Fruit fly (Drosophila melanogaster) whole organism, embryonic: ENCODE data around the gene CG1622.

Experiments
- Blimp-1 ChIP-seq: fragments of 200-800 bp; sonication (Bioruptor generic); optimal IDR thresholded peaks from 3 replicates; lab custom pipeline; 2018; ENCODE audit warnings: missing biosample characterization, missing genetic modification characterization, mild to moderate bottlenecking, moderate library complexity, missing genetic modification reagents
- BtbVII ChIP-seq: fragments of 200-800 bp; sonication (Bioruptor generic); optimal IDR thresholded peaks from 3 replicates; lab custom pipeline; 2017; ENCODE audit warnings: missing biosample characterization, mild to moderate bottlenecking, missing genetic modification characterization
- CG12659 ChIP-seq: fragments of 200-800 bp; sonication (Bioruptor generic); optimal IDR thresholded peaks from 3 replicates; lab custom pipeline; 2017; ENCODE audit warnings: mild to moderate bottlenecking, missing biosample characterization, missing genetic modification reagents, missing genetic modification characterization
- CG13775 ChIP-seq: fragments of 200-800 bp; sonication (Bioruptor generic); optimal IDR thresholded peaks from 3 replicates; lab custom pipeline; 2017; ENCODE audit warnings: missing biosample characterization, mild to moderate bottlenecking, missing genetic modification characterization
- CG1529 ChIP-seq: fragments of 200-800 bp; sonication (Bioruptor generic); optimal IDR thresholded peaks from 3 replicates; lab custom pipeline; 2018; ENCODE audit warnings: missing biosample characterization, missing genetic modification characterization
- CG1647 ChIP-seq: fragments of 200-800 bp; sonication (Bioruptor generic); optimal IDR thresholded peaks from 3 replicates; lab custom pipeline; 2016; ENCODE audit warnings: missing biosample characterization, missing genetic modification characterization
- CG17361 ChIP-seq: fragments of 200-800 bp; sonication (Bioruptor generic); IDR thresholded peaks from 3 replicates; pipeline ENCODE4 v1.3.6; 2022; ENCODE audit warnings: missing biosample characterization, missing genetic modification characterization
- CG18262 ChIP-seq: fragments of 200-800 bp; optimal IDR thresholded peaks from 3 replicates; lab custom pipeline; 2019; ENCODE audit warnings: missing biosample characterization, mild to moderate bottlenecking, missing genetic modification characterization, moderate library complexity
- CG18619 ChIP-seq: fragments of 200-800 bp; sonication (Bioruptor generic); optimal IDR thresholded peaks from 3 replicates; lab custom pipeline; 2017; ENCODE audit warnings: missing biosample characterization, mild to moderate bottlenecking, missing genetic modification characterization
- CG30020 ChIP-seq: fragments of 200-800 bp; optimal IDR thresholded peaks from 2 replicates; lab custom pipeline; 2019; ENCODE audit warnings: missing biosample characterization, mild to moderate bottlenecking, missing genetic modification characterization, moderate library complexity
- CG30403 ChIP-seq: fragments of 200-800 bp; sonication (Bioruptor generic); optimal IDR thresholded peaks from 3 replicates; lab custom pipeline; 2016; ENCODE audit warnings: missing biosample characterization, missing genetic modification characterization
- CG31441 ChIP-seq: fragments of 200-800 bp; sonication (Bioruptor generic); IDR thresholded peaks from 2 replicates; pipeline ENCODE4 v1.3.6; 2022; ENCODE audit warnings: missing biosample characterization, missing genetic modification characterization
- CG34376 ChIP-seq: fragments of 200-800 bp; sonication (Bioruptor generic); optimal IDR thresholded peaks from 2 replicates; lab custom pipeline; 2018; ENCODE audit warnings: missing biosample characterization, mild to moderate bottlenecking, missing genetic modification characterization
- CG5180 ChIP-seq: fragments of 200-800 bp; sonication (Bioruptor generic); optimal IDR thresholded peaks from 3 replicates; lab custom pipeline; 2017; ENCODE audit warnings: missing biosample characterization, missing genetic modification characterization, mild to moderate bottlenecking, moderate library complexity, missing genetic modification reagents
- CG6254 ChIP-seq: fragments of 200-800 bp; sonication (Bioruptor generic); optimal IDR thresholded peaks from 3 replicates; lab custom pipeline; 2017; ENCODE audit warnings: mild to moderate bottlenecking, missing biosample characterization, missing genetic modification reagents, missing genetic modification characterization
- CG7271 ChIP-seq: fragments of 200-800 bp; sonication (Bioruptor generic); optimal IDR thresholded peaks from 2 replicates; lab custom pipeline; 2018; ENCODE audit warnings: missing biosample characterization, mild to moderate bottlenecking, missing genetic modification characterization, moderate library complexity
- CG7556 ChIP-seq: fragments of 200-800 bp; sonication (Bioruptor generic); optimal IDR thresholded peaks from 2 replicates; lab custom pipeline; 2017; ENCODE audit warnings: missing biosample characterization, mild to moderate bottlenecking, missing genetic modification characterization
- CG7839 ChIP-seq: fragments of 200-800 bp; sonication (Bioruptor generic); optimal IDR thresholded peaks from 3 replicates; lab custom pipeline; 2018; ENCODE audit warnings: missing biosample characterization, mild to moderate bottlenecking, missing genetic modification characterization, moderate library complexity
- CoRest ChIP-seq: fragments of 200-800 bp; sonication (Bioruptor generic); optimal IDR thresholded peaks from 3 replicates; lab custom pipeline; 2018; ENCODE audit warnings: missing biosample characterization, mild to moderate bottlenecking, missing genetic modification characterization, moderate library complexity
- D19A ChIP-seq: fragments of 200-800 bp; optimal IDR thresholded peaks from 3 replicates; lab custom pipeline; 2019; ENCODE audit warnings: missing biosample characterization, mild to moderate bottlenecking, missing genetic modification characterization, moderate library complexity
- Ets97D ChIP-seq: fragments of 200-800 bp; sonication (Bioruptor generic); optimal IDR thresholded peaks from 3 replicates; lab custom pipeline; 2016; ENCODE audit warnings: missing biosample characterization, missing genetic modification characterization
- Fer3 ChIP-seq: fragments of 200-800 bp; sonication (Bioruptor generic); optimal IDR thresholded peaks from 2 replicates; lab custom pipeline; 2018; ENCODE audit warnings: missing biosample characterization, mild to moderate bottlenecking, missing genetic modification characterization, moderate library complexity
- Hand ChIP-seq: fragments of 200-800 bp; sonication (Bioruptor generic); optimal IDR thresholded peaks from 2 replicates; lab custom pipeline; 2017; ENCODE audit warnings: mild to moderate bottlenecking, missing biosample characterization, missing genetic modification reagents, missing genetic modification characterization
- Med ChIP-seq: fragments of 200-800 bp; sonication (Bioruptor generic); peaks from one replicate; lab custom pipeline; 2016; ENCODE audit warnings: missing biosample characterization, missing genetic modification characterization, mild to moderate bottlenecking, inconsistent platforms, moderate library complexity
- Nf-YB ChIP-seq: fragments of 200-800 bp; sonication (Bioruptor generic); optimal IDR thresholded peaks from 3 replicates; lab custom pipeline; 2019; ENCODE audit warnings: missing biosample characterization, mild to moderate bottlenecking, missing genetic modification characterization, moderate library complexity
- Sox100B ChIP-seq: fragments of 200-800 bp; sonication (Bioruptor generic); optimal IDR thresholded peaks from 3 replicates; lab custom pipeline; 2018; ENCODE audit warnings: missing biosample characterization, mild to moderate bottlenecking, missing genetic modification characterization
- Sry-β ChIP-seq: fragments of 200-800 bp; sonication (Bioruptor generic); optimal IDR thresholded peaks from 2 replicates; lab custom pipeline; 2018; ENCODE audit warnings: missing biosample characterization, mild to moderate bottlenecking, missing genetic modification characterization, moderate library complexity
- Sry-δ ChIP-seq: fragments of 200-800 bp; sonication (Bioruptor generic); optimal IDR thresholded peaks from 2 replicates; lab custom pipeline; 2016; ENCODE audit warnings: missing biosample characterization, missing genetic modification characterization
- abd-A ChIP-seq: fragments of 200-800 bp; sonication (Bioruptor generic); optimal IDR thresholded peaks from 3 replicates; lab custom pipeline; 2019; ENCODE audit warnings: missing biosample characterization, mild to moderate bottlenecking, missing genetic modification characterization, moderate library complexity
- ase ChIP-seq: fragments of 200-800 bp; sonication (Bioruptor generic); IDR thresholded peaks from 3 replicates; pipeline ENCODE4 v1.3.6; 2022; ENCODE audit warnings: missing biosample characterization, missing genetic modification characterization
- az2 ChIP-seq: fragments of 200-800 bp; sonication (Bioruptor generic); optimal IDR thresholded peaks from 3 replicates; lab custom pipeline; 2016; ENCODE audit warnings: missing biosample characterization, missing genetic modification characterization
- cwo ChIP-seq: fragments of 200-800 bp; sonication (Bioruptor generic); optimal IDR thresholded peaks from 3 replicates; lab custom pipeline; 2017; ENCODE audit warnings: missing biosample characterization, missing genetic modification characterization, mild to moderate bottlenecking, moderate library complexity, missing genetic modification reagents
- dmrt99B ChIP-seq: fragments of 200-800 bp; sonication (Bioruptor generic); optimal IDR thresholded peaks from 2 replicates; lab custom pipeline; 2018; ENCODE audit warnings: missing biosample characterization, mild to moderate bottlenecking, missing genetic modification characterization, moderate library complexity
- en ChIP-seq: fragments of 200-800 bp; sonication (Bioruptor generic); optimal IDR thresholded peaks from 2 replicates; lab custom pipeline; 2016; ENCODE audit warnings: missing biosample characterization, missing genetic modification characterization
- fd64A ChIP-seq: fragments of 200-800 bp; sonication (Bioruptor generic); optimal IDR thresholded peaks from 3 replicates; lab custom pipeline; 2018; ENCODE audit warnings: missing biosample characterization, mild to moderate bottlenecking, missing genetic modification characterization
- ftz-f1 ChIP-seq: fragments of 200-800 bp; sonication (Bioruptor generic); optimal IDR thresholded peaks from 2 replicates; lab custom pipeline; 2016; ENCODE audit warnings: missing biosample characterization, missing genetic modification characterization
- gem ChIP-seq: fragments of 200-800 bp; sonication (Bioruptor generic); optimal IDR thresholded peaks from 2 replicates; lab custom pipeline; 2019; ENCODE audit warnings: missing biosample characterization, mild to moderate bottlenecking, missing genetic modification characterization, moderate library complexity
- klu ChIP-seq: fragments of 200-800 bp; sonication (Bioruptor generic); IDR thresholded peaks from 2 replicates; pipeline ENCODE4 v1.3.6; 2022; ENCODE audit warnings: missing biosample characterization, missing genetic modification characterization
- lab ChIP-seq: fragments of 200-800 bp; sonication (Bioruptor generic); optimal IDR thresholded peaks from 3 replicates; lab custom pipeline; 2017; ENCODE audit warnings: missing biosample characterization, missing genetic modification characterization, mild to moderate bottlenecking, moderate library complexity, missing genetic modification reagents
- mam ChIP-seq: fragments of 200-800 bp; sonication (Bioruptor generic); optimal IDR thresholded peaks from 3 replicates; lab custom pipeline; 2016; ENCODE audit warnings: missing biosample characterization, missing genetic modification characterization
- nau ChIP-seq: fragments of 200-800 bp; sonication (Bioruptor generic); optimal IDR thresholded peaks from 3 replicates; lab custom pipeline; 2017; ENCODE audit warnings: missing biosample characterization, mild to moderate bottlenecking, missing genetic modification characterization, missing genetic modification reagents
- nerfin-2 ChIP-seq: fragments of 200-800 bp; sonication (Bioruptor generic); IDR thresholded peaks from 2 replicates; pipeline ENCODE4 v1.3.6; 2022; ENCODE audit warnings: missing biosample characterization, missing genetic modification characterization; ENCODE audit not compliant: partially characterized antibody
- org-1 ChIP-seq: fragments of 200-800 bp; sonication (Bioruptor generic); optimal IDR thresholded peaks from 2 replicates; lab custom pipeline; 2017; ENCODE audit warnings: missing biosample characterization, missing genetic modification characterization
- psq ChIP-seq: fragments of 200-800 bp; sonication (Bioruptor generic); optimal IDR thresholded peaks from 2 replicates; lab custom pipeline; 2017; ENCODE audit warnings: missing biosample characterization, missing genetic modification characterization
- salm ChIP-seq: fragments of 200-800 bp; sonication (Bioruptor generic); optimal IDR thresholded peaks from 2 replicates; lab custom pipeline; 2018; ENCODE audit warnings: missing biosample characterization, mild to moderate bottlenecking, missing genetic modification characterization
- shn ChIP-seq: fragments of 200-800 bp; sonication (Bioruptor generic); optimal IDR thresholded peaks from 3 replicates; lab custom pipeline; 2016; ENCODE audit warnings: missing biosample characterization, missing genetic modification characterization
- sr ChIP-seq: fragments of 200-800 bp; sonication (Bioruptor generic); IDR thresholded peaks from 3 replicates; pipeline ENCODE4 v1.3.6; 2022; ENCODE audit warnings: missing biosample characterization, missing genetic modification characterization
- sug ChIP-seq: fragments of 200-800 bp; optimal IDR thresholded peaks from 2 replicates; lab custom pipeline; 2019; ENCODE audit warnings: missing biosample characterization, mild to moderate bottlenecking, missing genetic modification characterization, moderate library complexity

The CG1622 gene

dm6 chrX:13319376-13319883 lies 22.5 kb downstream of the CG1622 start (continued):
- peak; percentile 65 for TF ChIP-seq Sox100B (GFP tag; lab: Kevin White, UChicago)
- no peak for TF ChIP-seq mam
- TF ChIP-seq CG18619 (GFP tag; lab: Kevin White, UChicago): no peak
- peak; percentile 18; the same call in 1 of the 2 replicates for TF ChIP-seq CG31441 (GFP tag; lab: Robert Waterston, UW)
- TF ChIP-seq cwo (GFP tag; lab: Kevin White, UChicago): peak; percentile 40
- TF ChIP-seq Hand (GFP tag; lab: Kevin White, UChicago): peak; percentile 27
- TF ChIP-seq Fer3 (tag; lab: Kevin White, UChicago): peak; percentile 51
- TF ChIP-seq CG30020 (tag; lab: Kevin White, UChicago): no peak
- TF ChIP-seq sr: peak; percentile 81
- peak; percentile 26; the same call in 1 of the 2 replicates for TF ChIP-seq klu
- peak; percentile 48 for TF ChIP-seq D19A
- TF ChIP-seq CG7271 (tag; lab: Kevin White, UChicago): no peak
- peak; percentile 38 for TF ChIP-seq CG12659
- peak; percentile 3 for TF ChIP-seq CG34376 (GFP tag; lab: Kevin White, UChicago)
- TF ChIP-seq Nf-YB (GFP tag; lab: Kevin White, UChicago): no peak
- TF ChIP-seq salm (tag; lab: Kevin White, UChicago): peak; percentile 39
- peak; percentile 22 for TF ChIP-seq CG5180 (GFP tag; lab: Kevin White, UChicago)
- TF ChIP-seq CG1529: no peak
- peak; percentile 91 for TF ChIP-seq Sry-β (GFP tag; lab: Kevin White, UChicago)
- TF ChIP-seq abd-A (tag; lab: Kevin White, UChicago): peak; percentile 22
- TF ChIP-seq BtbVII (GFP tag; lab: Kevin White, UChicago): peak; percentile 62
- TF ChIP-seq CG17361 (GFP tag; lab: Robert Waterston, UW): peak; percentile 59; the same call in 2 of the 3 replicates
- TF ChIP-seq ftz-f1 (GFP tag; lab: Kevin White, UChicago): peak; percentile 62
- TF ChIP-seq Blimp-1 (GFP tag; lab: Kevin White, UChicago): no peak
- peak; percentile 60 for TF ChIP-seq CG6254 (GFP tag; lab: Kevin White, UChicago)
- peak; percentile 38 for TF ChIP-seq CG30403
- TF ChIP-seq en (GFP tag; lab: Kevin White, UChicago): no peak
- TF ChIP-seq gem (tag; lab: Kevin White, UChicago): peak; percentile 61
- peak; percentile 14 for TF ChIP-seq CG13775 (GFP tag; lab: Kevin White, UChicago)
- TF ChIP-seq lab (GFP tag; lab: Kevin White, UChicago): peak; percentile 60
- TF ChIP-seq psq (GFP tag; lab: Kevin White, UChicago): no peak
- TF ChIP-seq CG1647 (GFP tag; lab: Kevin White, UChicago): no peak
- TF ChIP-seq Sry-δ: no peak
- TF ChIP-seq sug (tag; lab: Kevin White, UChicago): peak; percentile 43
- TF ChIP-seq dmrt99B (tag; lab: Kevin White, UChicago): peak; percentile 53

- peak; percentile 9 for TF ChIP-seq nau (GFP tag; lab: Kevin White, UChicago)
- TF ChIP-seq CG7556 (GFP tag; lab: Kevin White, UChicago): peak; percentile 59
- peak; percentile 48 for TF ChIP-seq CG18262 (tag; lab: Kevin White, UChicago)
- TF ChIP-seq ase (GFP tag; lab: Robert Waterston, UW): no peak
- TF ChIP-seq az2: peak; percentile 41
- no peak for TF ChIP-seq nerfin-2 (GFP tag; lab: Robert Waterston, UW)
- TF ChIP-seq dmrt99B (tag; lab: Kevin White, UChicago): peak; percentile 56
- no peak for TF ChIP-seq fd64A (GFP tag; lab: Kevin White, UChicago)
- peak; percentile 16 for TF ChIP-seq CG18619 (GFP tag; lab: Kevin White, UChicago)
- peak; percentile 25 for TF ChIP-seq org-1 (GFP tag; lab: Kevin White, UChicago)
- TF ChIP-seq Ets97D (GFP tag; lab: Kevin White, UChicago): no peak
- peak; percentile 63 for TF ChIP-seq CG7839 (tag; lab: Kevin White, UChicago)
- no peak for TF ChIP-seq shn (GFP tag; lab: Kevin White, UChicago)
- peak; percentile 43 for TF ChIP-seq Med (GFP tag; lab: Kevin White, UChicago)
- peak; percentile 66 for TF ChIP-seq CoRest
- peak; percentile 67 for TF ChIP-seq gem (tag; lab: Kevin White, UChicago)
Observed at dm6 chrX:13320697-13321445, 24.0 kb downstream of the CG1622 start.
